Worm (Caenorhabditis elegans) whole organism, L1 larva: ENCODE results near the gene myo-3.
A peak's percentile ranks its signal among the peaks of the same experiment; 100 is the strongest.

ENCODE experiments used
- C04F5.9 ChIP-seq: sonication (generic microtip); optimal IDR thresholded peaks from 2 replicates; lab custom pipeline; 2016; ENCODE audit warnings: missing genetic modification characterization, missing compliant biosample characterization
- C16A3.4 ChIP-seq: fragments of 150-350 bp; optimal IDR thresholded peaks from 2 replicates; lab custom pipeline; 2014; ENCODE audit warnings: missing biosample characterization, missing genetic modification characterization
- F16B12.6 ChIP-seq: fragments of 150-350 bp; optimal IDR thresholded peaks from 2 replicates; lab custom pipeline; 2014; ENCODE audit warnings: missing biosample characterization, missing genetic modification characterization
- aha-1 ChIP-seq: fragments of 150-350 bp; optimal IDR thresholded peaks from 2 replicates; lab custom pipeline; 2014; ENCODE audit warnings: missing biosample characterization, missing genetic modification characterization
- aly-2 ChIP-seq: fragments of 150-350 bp; optimal IDR thresholded peaks from 2 replicates; lab custom pipeline; 2014; ENCODE audit warnings: missing biosample characterization, missing genetic modification characterization
- ama-1 ChIP-seq: fragments of 150-350 bp; optimal IDR thresholded peaks from 2 replicates; lab custom pipeline; 2014
- blmp-1 ChIP-seq: fragments of 150-350 bp; optimal IDR thresholded peaks from 2 replicates; lab custom pipeline; 2014; ENCODE audit warnings: missing biosample characterization, missing genetic modification characterization
- ceh-63 ChIP-seq: fragments of 200-800 bp; sonication (Bioruptor generic); optimal IDR thresholded peaks from 2 replicates; lab custom pipeline; 2018; ENCODE audit warnings: mild to moderate bottlenecking, missing genetic modification characterization, missing compliant biosample characterization
- ceh-8 ChIP-seq: fragments of 200-800 bp; sonication (Bioruptor generic); optimal IDR thresholded peaks from 2 replicates; lab custom pipeline; 2018; ENCODE audit warnings: mild to moderate bottlenecking, missing genetic modification characterization, moderate library complexity, missing compliant biosample characterization
- ceh-82 ChIP-seq, 3 experiments: fragments of 150-350 bp in 1 of 3; sonication (generic microtip) in 2 of 3; optimal IDR thresholded peaks; 2 replicates each; lab custom pipeline; 2014 to 2017; ENCODE audit warnings: missing biosample characterization in 3 of 3, missing genetic modification characterization in 3 of 3
- ceh-90 ChIP-seq: sonication (generic microtip); optimal IDR thresholded peaks from 2 replicates; lab custom pipeline; 2016; ENCODE audit warnings: missing genetic modification characterization, missing compliant biosample characterization
- ces-1 ChIP-seq: fragments of 150-350 bp; optimal IDR thresholded peaks from 2 replicates; lab custom pipeline; 2014; ENCODE audit warnings: missing biosample characterization, missing genetic modification reagents, missing genetic modification characterization
- dsc-1 ChIP-seq: sonication (generic microtip); optimal IDR thresholded peaks from 2 replicates; lab custom pipeline; 2016; ENCODE audit warnings: mild to moderate bottlenecking, missing genetic modification characterization, missing compliant biosample characterization
- efl-1 ChIP-seq, 4 experiments: fragments of 150-350 bp; optimal IDR thresholded peaks in 3 of 4; peaks in 1 of 4; 1 replicate in 1 of 4; 2 replicates in 3 of 4; lab custom pipeline; 2014; ENCODE audit warnings: missing biosample characterization in 2 of 4, missing genetic modification characterization in 2 of 4, missing genetic modification reagents in 2 of 4
- egl-27 ChIP-seq, 2 experiments: fragments of 150-350 bp in 1 of 2; sonication (generic microtip); optimal IDR thresholded peaks; 3 replicates each; lab custom pipeline; 2017 to 2018; ENCODE audit warnings: missing biosample characterization in 2 of 2, missing genetic modification characterization in 2 of 2, missing genetic modification reagents in 2 of 2
- fkh-4 ChIP-seq: sonication (generic microtip); optimal IDR thresholded peaks from 2 replicates; lab custom pipeline; 2016; ENCODE audit warnings: missing compliant biosample characterization, missing genetic modification characterization, borderline replicate concordance
- fkh-8 ChIP-seq: sonication (generic microtip); optimal IDR thresholded peaks from 2 replicates; lab custom pipeline; 2016; ENCODE audit warnings: mild to moderate bottlenecking, missing genetic modification characterization, missing compliant biosample characterization
- grh-1 ChIP-seq: fragments of 200-800 bp; sonication (Bioruptor generic); IDR thresholded peaks from 2 replicates; pipeline ENCODE4 v1.3.6; 2022; ENCODE audit warnings: missing genetic modification reagents, missing genetic modification characterization, missing compliant biosample characterization
- hlh-17 ChIP-seq: fragments of 200-800 bp; sonication (Bioruptor generic); optimal IDR thresholded peaks from 2 replicates; lab custom pipeline; 2018; ENCODE audit warnings: missing genetic modification characterization, mild to moderate bottlenecking, missing compliant biosample characterization, moderate library complexity, borderline replicate concordance
- hlh-4 ChIP-seq: sonication (generic microtip); optimal IDR thresholded peaks from 2 replicates; lab custom pipeline; 2016; ENCODE audit warnings: mild to moderate bottlenecking, missing genetic modification characterization, missing compliant biosample characterization
- jun-1 ChIP-seq: fragments of 150-350 bp; optimal IDR thresholded peaks from 2 replicates; lab custom pipeline; 2014; ENCODE audit warnings: missing biosample characterization, missing genetic modification reagents, missing genetic modification characterization
- lin-13 ChIP-seq: fragments of 150-350 bp; optimal IDR thresholded peaks from 2 replicates; lab custom pipeline; 2014; ENCODE audit warnings: missing biosample characterization, missing genetic modification reagents, missing genetic modification characterization
- lin-14 ChIP-seq: fragments of 200-800 bp; sonication (Bioruptor generic); optimal IDR thresholded peaks from 2 replicates; lab custom pipeline; 2018; ENCODE audit warnings: mild to moderate bottlenecking, missing genetic modification characterization, moderate library complexity, missing compliant biosample characterization
- lin-15B ChIP-seq: fragments of 150-350 bp; sonication (generic microtip); optimal IDR thresholded peaks from 3 replicates; lab custom pipeline; 2014; ENCODE audit warnings: missing biosample characterization, missing genetic modification characterization
- lir-3 ChIP-seq: sonication (generic microtip); optimal IDR thresholded peaks from 2 replicates; lab custom pipeline; 2016; ENCODE audit warnings: mild to moderate bottlenecking, missing genetic modification characterization, moderate library complexity, missing compliant biosample characterization; ENCODE audit not compliant: poor library complexity
- lsy-2 ChIP-seq, 2 experiments: fragments of 150-350 bp; optimal IDR thresholded peaks; 2 replicates each; lab custom pipeline; 2014; ENCODE audit warnings: missing biosample characterization in 2 of 2, missing genetic modification characterization in 2 of 2
- mdl-1 ChIP-seq, 2 experiments: fragments of 150-350 bp; optimal IDR thresholded peaks; 2 replicates each; lab custom pipeline; 2014 to 2017; ENCODE audit warnings: missing biosample characterization in 2 of 2, missing genetic modification characterization in 2 of 2, inconsistent platforms in 1 of 2
- nhr-19 ChIP-seq: fragments of 200-800 bp; sonication (Bioruptor generic); conservative IDR thresholded peaks from 2 replicates; pipeline ENCODE4 v1.3.6; 2022; ENCODE audit warnings: missing genetic modification characterization, missing compliant biosample characterization
- nhr-20 ChIP-seq: sonication (generic microtip); optimal IDR thresholded peaks from 2 replicates; lab custom pipeline; 2016; ENCODE audit warnings: mild to moderate bottlenecking, missing genetic modification characterization, missing compliant biosample characterization
- nhr-28 ChIP-seq: fragments of 150-350 bp; optimal IDR thresholded peaks from 2 replicates; lab custom pipeline; 2014; ENCODE audit warnings: missing biosample characterization, missing genetic modification characterization
- nhr-47 ChIP-seq: sonication (generic microtip); optimal IDR thresholded peaks from 2 replicates; lab custom pipeline; 2016; ENCODE audit warnings: mild to moderate bottlenecking, missing genetic modification characterization, moderate library complexity, missing compliant biosample characterization
- nhr-71 ChIP-seq: sonication (generic microtip); optimal IDR thresholded peaks from 2 replicates; lab custom pipeline; 2016; ENCODE audit warnings: mild to moderate bottlenecking, missing genetic modification characterization, moderate library complexity, missing compliant biosample characterization
- nhr-85 ChIP-seq: sonication (generic microtip); peaks from one replicate; lab custom pipeline; 2016; ENCODE audit warnings: missing genetic modification characterization, inconsistent platforms, missing compliant biosample characterization
- nhr-90 ChIP-seq: sonication (generic microtip); optimal IDR thresholded peaks from 2 replicates; lab custom pipeline; 2016; ENCODE audit warnings: mild to moderate bottlenecking, missing genetic modification characterization, missing compliant biosample characterization; ENCODE audit not compliant: poor library complexity
- pag-3 ChIP-seq: sonication (generic microtip); optimal IDR thresholded peaks from 2 replicates; lab custom pipeline; 2017; ENCODE audit warnings: missing genetic modification characterization, mild to moderate bottlenecking, missing compliant biosample characterization, antibody characterized with exemption, borderline replicate concordance; ENCODE audit not compliant: insufficient read depth
- rnt-1 ChIP-seq: sonication (generic microtip); optimal IDR thresholded peaks from 2 replicates; lab custom pipeline; 2016; ENCODE audit warnings: mild to moderate bottlenecking, missing genetic modification characterization, moderate library complexity, missing compliant biosample characterization
- skn-1 ChIP-seq: fragments of 150-350 bp; optimal IDR thresholded peaks from 2 replicates; lab custom pipeline; 2014; ENCODE audit warnings: missing biosample characterization, missing genetic modification characterization
- sup-37 ChIP-seq: fragments of 200-800 bp; sonication (Bioruptor generic); optimal IDR thresholded peaks from 2 replicates; lab custom pipeline; 2018; ENCODE audit warnings: mild to moderate bottlenecking, missing genetic modification characterization, missing compliant biosample characterization
- swsn-7 ChIP-seq: sonication (generic microtip); optimal IDR thresholded peaks from 2 replicates; lab custom pipeline; 2016; ENCODE audit warnings: missing genetic modification characterization, missing compliant biosample characterization
- tbx-2 ChIP-seq: sonication (generic microtip); optimal IDR thresholded peaks from 2 replicates; lab custom pipeline; 2016; ENCODE audit warnings: missing genetic modification characterization, missing compliant biosample characterization
- unc-130 ChIP-seq: fragments of 150-350 bp; optimal IDR thresholded peaks from 2 replicates; lab custom pipeline; 2017; ENCODE audit warnings: missing biosample characterization, missing genetic modification characterization, inconsistent platforms
- unc-62 ChIP-seq: fragments of 150-350 bp; optimal IDR thresholded peaks from 2 replicates; lab custom pipeline; 2014; ENCODE audit warnings: missing biosample characterization, missing genetic modification reagents, missing genetic modification characterization
- unc-98 ChIP-seq: fragments of 200-800 bp; sonication (Bioruptor generic); IDR thresholded peaks from 2 replicates; pipeline ENCODE4 v1.3.6; 2022; ENCODE audit warnings: missing genetic modification characterization, missing compliant biosample characterization
- zag-1 ChIP-seq: fragments of 150-350 bp; optimal IDR thresholded peaks from 2 replicates; lab custom pipeline; 2014; ENCODE audit warnings: missing biosample characterization, missing genetic modification characterization
- ztf-11 ChIP-seq, 2 experiments: sonication (generic microtip); optimal IDR thresholded peaks; 2 replicates each; lab custom pipeline; 2016 to 2017; ENCODE audit warnings: missing genetic modification characterization in 2 of 2, missing biosample characterization in 1 of 2, missing compliant biosample characterization in 1 of 2
- ztf-4 ChIP-seq: fragments of 150-350 bp; optimal IDR thresholded peaks from 2 replicates; lab custom pipeline; 2014; ENCODE audit warnings: missing biosample characterization, missing genetic modification characterization

The myo-3 gene

ce11 chrV:12184308-12184999 lies 49.7 kb downstream of the myo-3 start, which contains the start of gene srd-4 (continued):
- TF ChIP-seq skn-1 (tag; lab: Kevin White, UChicago): peak; percentile 53
- no peak for TF ChIP-seq ztf-4
- TF ChIP-seq lin-14 (GFP tag; lab: Kevin White, UChicago): no peak
- TF ChIP-seq aha-1 (tag; lab: Kevin White, UChicago): no peak
- no peak for TF ChIP-seq grh-1
- peak; percentile 30 for TF ChIP-seq blmp-1 (tag; lab: Kevin White, UChicago)
- no peak for TF ChIP-seq lin-13
- no peak for TF ChIP-seq pag-3
- TF ChIP-seq unc-130 (tag; lab: Kevin White, UChicago): no peak
- peak; percentile 25 for TF ChIP-seq swsn-7
- peak; percentile 39 for TF ChIP-seq tbx-2
- TF ChIP-seq hlh-4 (tag; lab: Kevin White, UChicago): no peak
- peak; percentile 35 for TF ChIP-seq nhr-20
- peak; percentile 46; the same call in 1 of the 2 replicates for TF ChIP-seq nhr-19
- no peak for TF ChIP-seq nhr-85 (tag; lab: Kevin White, UChicago)
- TF ChIP-seq unc-62 (GFP tag; lab: Kevin White, UChicago): no peak
- TF ChIP-seq aly-2 (tag; lab: Kevin White, UChicago): no peak
- TF ChIP-seq rnt-1 (tag; lab: Kevin White, UChicago): peak; percentile 27
- TF ChIP-seq nhr-90: peak; percentile 54
- no peak for TF ChIP-seq hlh-17 (GFP tag; lab: Kevin White, UChicago)
- TF ChIP-seq ama-1 (lab: Kevin White, UChicago): no peak
- no peak for TF ChIP-seq lir-3 (tag; lab: Kevin White, UChicago)
- peak; percentile 60 for TF ChIP-seq nhr-71 (tag; lab: Kevin White, UChicago)
- TF ChIP-seq nhr-28 (tag; lab: Kevin White, UChicago): no peak
- no peak for TF ChIP-seq zag-1 (tag; lab: Kevin White, UChicago)
- TF ChIP-seq C04F5.9 (tag; lab: Kevin White, UChicago): no peak
- TF ChIP-seq ztf-11 (tag; optimal IDR thresholded peaks at IDR 0.05; lab: Kevin White, UChicago): no peak
- TF ChIP-seq lsy-2 (tag; optimal IDR thresholded peaks at IDR 0.05; lab: Kevin White, UChicago): peak; percentile 59 to 79
- TF ChIP-seq ceh-82 (tag; optimal IDR thresholded peaks at IDR 0.05; lab: Kevin White, UChicago): peak in 2 of 3 experiments; percentile 4 to 28
- TF ChIP-seq efl-1 (optimal IDR thresholded peaks at IDR 0.05; lab: Kevin White, UChicago): peak; percentile 66 to 93
- peak; percentile 94 to 99 for TF ChIP-seq efl-1 (GFP tag; optimal IDR thresholded peaks at IDR 0.05 in 1 of 2; lab: Kevin White, UChicago)
- TF ChIP-seq fkh-8 (tag; lab: Kevin White, UChicago): no peak
- peak; percentile 7 for TF ChIP-seq C16A3.4 (tag; lab: Kevin White, UChicago)
- no peak for TF ChIP-seq ceh-63 (GFP tag; lab: Kevin White, UChicago)
- peak; percentile 10 for TF ChIP-seq ceh-90
- TF ChIP-seq jun-1 (tag; lab: Kevin White, UChicago): no peak
- TF ChIP-seq egl-27 (tag; optimal IDR thresholded peaks at IDR 0.05; lab: Kevin White, UChicago): no peak
- TF ChIP-seq mdl-1 (tag; optimal IDR thresholded peaks at IDR 0.05; lab: Kevin White, UChicago): no peak
- TF ChIP-seq dsc-1 (tag; lab: Kevin White, UChicago): peak; percentile 29
- peak; percentile 53 for TF ChIP-seq nhr-47 (tag; lab: Kevin White, UChicago)
- peak; percentile 25 for TF ChIP-seq F16B12.6 (tag; lab: Kevin White, UChicago)
- TF ChIP-seq lin-15B: no peak

- no peak for TF ChIP-seq ceh-8 (GFP tag; lab: Kevin White, UChicago)
- peak; percentile 5 for TF ChIP-seq nhr-85 (tag; lab: Kevin White, UChicago)
- TF ChIP-seq fkh-4 (tag; lab: Kevin White, UChicago): no peak
- TF ChIP-seq ces-1: no peak
- no peak for TF ChIP-seq sup-37 (GFP tag; lab: Kevin White, UChicago)
- TF ChIP-seq rnt-1 (tag; lab: Kevin White, UChicago): no peak
- no peak for TF ChIP-seq unc-98
- TF ChIP-seq, all 84 proteins: peak for 1
These were observed 50.3 kb downstream of the myo-3 start, which contains the start of gene usip-1 for ce11 chrV:12183854-12184253. usip-1 (minus strand) TSS chrV:12184194.
